Worm (Caenorhabditis elegans): ENCODE measurements around the gene srab-17.

DNA sequence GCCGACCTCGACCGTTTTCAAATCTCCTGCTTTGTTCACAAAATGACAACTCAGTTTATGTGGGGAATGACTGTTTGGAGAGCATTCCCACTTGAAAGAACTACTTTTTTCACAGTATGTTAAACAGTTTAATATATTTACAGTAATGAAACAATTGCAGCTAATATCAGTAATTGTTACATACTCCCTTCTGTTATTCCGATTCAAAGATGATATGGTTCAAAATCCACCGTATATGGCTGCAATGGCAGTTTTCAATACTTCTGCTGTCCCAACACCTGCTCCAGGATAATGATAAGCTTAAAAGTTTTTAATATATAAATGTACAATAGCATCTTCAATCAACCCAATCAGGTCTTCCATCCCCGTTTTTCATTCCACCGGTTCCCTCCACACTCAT lies 39.0 kb upstream of the srab-17 start:
- TF ChIP-seq W03F9.2 (tag; optimal IDR thresholded peaks at IDR 0.05) = no peak
- no peak for TF ChIP-seq dao-5 (tag; optimal IDR thresholded peaks at IDR 0.05)
- TF ChIP-seq him-1 (tag; optimal IDR thresholded peaks at IDR 0.05) = no peak
